Worm (Caenorhabditis elegans): ENCODE measurements around the gene ora-1.

DNA sequence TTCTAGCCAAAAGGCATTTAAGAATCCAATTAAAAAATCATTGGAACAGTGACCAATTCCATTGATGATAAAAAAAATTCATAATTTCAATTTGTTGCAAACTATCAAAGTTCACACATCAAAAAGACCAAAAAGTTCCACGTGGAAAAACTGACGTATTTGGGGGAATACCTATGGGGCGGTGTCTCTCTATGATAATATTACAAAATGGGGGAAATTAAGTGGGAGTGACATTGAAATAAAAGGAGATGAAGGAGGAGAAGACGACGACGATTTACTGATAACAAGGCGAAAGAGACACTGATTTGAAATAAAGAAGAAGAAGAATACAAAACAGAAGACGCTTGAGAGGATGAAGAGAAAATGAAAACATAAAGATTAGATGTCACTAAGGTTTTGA lies 48.7 kb downstream of the ora-1 start:
- no peak for TF ChIP-seq ceh-19 (GFP tag; optimal IDR thresholded peaks at IDR 0.05)
- no peak for TF ChIP-seq ama-1 (optimal IDR thresholded peaks at IDR 0.05)
- TF ChIP-seq tbx-2 (tag; optimal IDR thresholded peaks at IDR 0.05) = no peak
- TF ChIP-seq C38D4.7 (GFP tag; optimal IDR thresholded peaks at IDR 0.05) = no peak
- no peak for TF ChIP-seq che-1 (tag; optimal IDR thresholded peaks at IDR 0.05)
- no peak for TF ChIP-seq unc-55 (GFP tag; optimal IDR thresholded peaks at IDR 0.05)
- no peak for TF ChIP-seq hlh-6 (tag; optimal IDR thresholded peaks at IDR 0.05)
- TF ChIP-seq pha-4 (tag; optimal IDR thresholded peaks at IDR 0.05) = no peak
- TF ChIP-seq ceh-30 (tag; optimal IDR thresholded peaks at IDR 0.05) = no peak
- TF ChIP-seq unc-86 (tag; optimal IDR thresholded peaks at IDR 0.05) = no peak
- TF ChIP-seq ceh-34 (tag; optimal IDR thresholded peaks at IDR 0.05) = no peak
